Fruit fly (Drosophila melanogaster) whole organism, adult: ENCODE results near the gene Gem2.

Source experiments
- Mnt ChIP-seq: fragments of 200-800 bp; sonication (Bioruptor generic); optimal IDR thresholded peaks from 2 replicates; lab custom pipeline; 2016; ENCODE audit warnings: missing biosample characterization, mild to moderate bottlenecking, missing genetic modification characterization
- kay ChIP-seq: fragments of 200-800 bp; sonication (Bioruptor generic); peaks from one replicate; lab custom pipeline; 2016; ENCODE audit warnings: missing biosample characterization, missing genetic modification characterization, borderline replicate concordance

DNA sequence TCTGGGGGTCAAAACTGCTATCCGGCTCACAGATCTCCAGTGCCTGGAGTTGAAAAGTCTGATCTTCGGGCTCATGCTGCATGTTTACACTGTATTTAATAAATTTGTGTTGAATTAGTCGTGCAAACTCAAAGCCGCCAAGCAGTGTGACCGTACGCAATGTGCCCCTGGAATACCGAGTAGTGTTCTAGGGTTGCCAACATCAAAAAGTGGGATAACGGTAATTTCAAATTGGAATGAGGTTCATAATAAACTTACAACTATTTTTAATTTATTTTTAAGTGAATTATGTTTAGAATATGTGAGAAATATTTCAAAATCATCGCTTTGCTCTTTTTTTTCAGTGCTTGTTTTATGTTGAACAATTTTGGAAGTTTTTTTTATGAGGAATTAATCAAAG lies at the start of gene Gem2:
- TF ChIP-seq kay (GFP tag; lab: Kevin White, UChicago) (no peak), Mnt (GFP tag; lab: Kevin White, UChicago) (no peak)
